Worm (Caenorhabditis elegans): Measurements from ENCODE around the gene oig-2.
"Not testable (repeated sequence)": the region's sequence is repeated elsewhere in the genome, so short reads cannot be mapped to it uniquely, and the experiment has no call there.

oig-2 gene

DNA sequence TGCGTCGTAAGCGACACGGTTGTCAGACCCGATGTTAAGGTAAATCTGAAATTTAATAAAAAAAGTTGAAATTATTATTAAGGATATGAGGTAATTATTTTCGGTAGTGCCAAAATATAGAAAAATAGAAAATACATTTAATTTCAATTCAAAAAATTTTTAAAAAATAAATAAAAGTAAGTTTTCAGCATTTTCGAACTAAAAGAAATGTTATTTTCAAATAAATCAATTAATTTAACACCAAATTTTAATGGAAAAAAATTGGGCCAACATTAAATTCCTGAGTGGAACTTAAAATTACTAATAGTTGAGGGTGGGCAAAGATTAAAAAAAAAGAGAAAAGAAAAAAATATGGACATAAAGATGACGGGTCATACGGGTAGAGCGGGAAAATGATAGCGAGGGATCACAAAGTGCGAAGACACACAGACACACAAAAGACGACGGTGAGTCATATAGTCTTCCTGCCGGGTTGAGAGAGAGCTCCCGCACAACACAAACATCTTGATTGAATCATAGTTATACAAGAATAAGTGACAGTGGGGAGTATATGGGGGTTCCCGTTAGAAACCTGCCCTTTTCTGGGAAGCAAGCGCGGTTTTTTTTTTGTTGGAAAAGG, 17.9 kb upstream of the oig-2 start, which contains the start of gene max-2 (continued):
- TF ChIP-seq hlh-30 (tag; optimal IDR thresholded peaks at IDR 0.05; ENCODE audit: insufficient read depth): peak; percentile 21

DNA sequence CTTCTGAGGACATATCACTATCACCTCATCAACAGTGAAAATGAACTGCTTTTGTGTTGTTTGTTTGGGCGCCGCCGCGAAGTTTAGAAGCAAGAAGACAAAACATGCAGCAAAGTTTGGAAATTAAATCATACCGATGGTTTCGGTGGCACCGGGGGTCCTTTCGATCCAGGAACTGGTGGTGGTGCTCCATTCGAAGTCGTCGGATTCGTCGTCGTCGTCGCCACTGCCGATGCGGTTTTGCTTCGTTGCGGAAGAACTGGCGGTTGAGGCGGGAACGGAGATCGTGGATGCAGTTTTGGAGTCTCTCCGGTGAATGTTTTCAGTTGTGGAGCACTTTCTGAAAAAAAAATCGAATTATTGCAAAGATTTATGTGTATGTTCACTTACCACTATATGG, 15.6 kb upstream of the oig-2 start:
- peak; percentile 57 for TF ChIP-seq set-16 (GFP tag; IDR thresholded peaks at IDR 0.05)
- TF ChIP-seq lim-7 (GFP tag; IDR thresholded peaks at IDR 0.05): no peak

DNA sequence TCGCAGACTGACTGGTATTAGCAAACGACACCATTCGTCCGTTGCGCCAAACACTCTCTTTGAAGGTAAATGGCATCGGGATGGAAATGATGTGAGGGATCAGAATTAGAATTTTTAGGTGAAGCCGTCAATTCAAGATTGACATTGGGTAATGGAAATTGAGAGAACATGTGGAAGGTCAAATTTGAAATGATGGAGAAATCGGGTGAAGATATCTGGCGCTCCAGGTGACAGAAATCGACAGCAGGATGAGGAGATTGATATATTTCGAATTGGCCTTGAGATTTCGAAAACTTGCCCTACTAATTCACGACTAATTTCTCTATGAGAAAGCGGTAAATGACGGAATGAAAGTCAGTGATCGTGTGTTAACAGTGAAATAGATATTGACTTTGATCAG, 14.6 kb upstream of the oig-2 start:
- peak in 1 of 2 experiments; percentile 97 for TF ChIP-seq unc-62 (GFP tag; optimal IDR thresholded peaks at IDR 0.05 in 1 of 2)
- TF ChIP-seq unc-62 (tag; optimal IDR thresholded peaks at IDR 0.05): no peak
- no peak for TF ChIP-seq nhr-77 (tag; optimal IDR thresholded peaks at IDR 0.05)

DNA sequence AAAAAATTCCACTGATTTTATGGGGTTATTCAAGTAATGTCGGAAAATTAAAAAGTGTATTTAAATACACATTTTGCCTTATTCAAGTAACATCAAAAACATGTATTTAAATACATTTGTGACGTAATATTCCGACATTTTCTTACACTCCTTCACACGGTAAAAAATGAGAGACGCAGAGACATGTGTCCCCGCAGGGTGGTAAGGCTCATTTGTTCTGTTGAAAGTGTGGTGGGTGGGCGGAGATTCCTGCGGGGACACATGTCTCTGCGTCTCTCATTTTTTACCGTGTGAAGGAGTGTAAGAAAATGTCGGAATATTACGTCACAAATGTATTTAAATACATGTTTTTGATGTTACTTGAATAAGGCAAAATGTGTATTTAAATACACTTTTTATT, 8.4 kb upstream of the oig-2 start:
- TF ChIP-seq tra-1 (GFP tag; IDR thresholded peaks at IDR 0.05) (peak; percentile 88; the same call in 1 of the 2 replicates), mxl-2 (GFP tag; conservative IDR thresholded peaks at IDR 0.05) (peak; percentile 65), hlh-11 (tag; optimal IDR thresholded peaks at IDR 0.05) (peak; percentile 69), madf-5 (GFP tag; IDR thresholded peaks at IDR 0.05) (0 out of 4 replicates have a peak, but pooled peaks of 1 of the 2 experiments have one; percentile 46), F37D6.2 (tag; optimal IDR thresholded peaks at IDR 0.05) (peak; percentile 64), spr-1 (tag; optimal IDR thresholded peaks at IDR 0.05) (peak; percentile 6), nhr-48 (tag; optimal IDR thresholded peaks at IDR 0.05) (peak; percentile 21), mdt-29 (GFP tag; IDR thresholded peaks at IDR 0.05) (peak; percentile 85), D1046.2 (GFP tag; IDR thresholded peaks at IDR 0.05) (peak; percentile 60; the same call in 1 of the 2 replicates), hmg-1.1 (GFP tag; IDR thresholded peaks at IDR 0.05) (peak; percentile 92), nhr-42 (GFP tag; IDR thresholded peaks at IDR 0.05) (peak; percentile 95), dmd-6 (GFP tag; IDR thresholded peaks at IDR 0.05) (peak; percentile 96), daf-16 (GFP tag; optimal IDR thresholded peaks at IDR 0.05) (peak in 1 of 2 experiments; percentile 13), madf-9 (GFP tag; conservative IDR thresholded peaks at IDR 0.05) (peak; percentile 80), mes-2 (tag; optimal IDR thresholded peaks at IDR 0.05; ENCODE audit: poor library complexity, severe bottlenecking) (peak; percentile 69), duxl-1 (tag; optimal IDR thresholded peaks at IDR 0.05; ENCODE audit: poor library complexity) (peak; percentile 9), ctbp-1 (GFP tag; IDR thresholded peaks at IDR 0.05) (peak; percentile 90), zip-11 (GFP tag; IDR thresholded peaks at IDR 0.05) (0 out of 2 replicates have a peak, but pooled peaks have one; percentile 25), nhr-28 (tag; optimal IDR thresholded peaks at IDR 0.05) (peak; percentile 33), unc-62 (GFP tag; optimal IDR thresholded peaks at IDR 0.05 in 1 of 2) (peak in 1 of 2 experiments; percentile 16), saeg-2 (GFP tag; IDR thresholded peaks at IDR 0.05) (peak; percentile 75; the same call in 1 of the 2 replicates), lin-29 (GFP tag; IDR thresholded peaks at IDR 0.05) (peak; percentile 91), mep-1 (tag; optimal IDR thresholded peaks at IDR 0.05) (peak; percentile 50), rbr-2 (tag; optimal IDR thresholded peaks at IDR 0.05) (peak; percentile 70), snpc-1.2 (GFP tag; IDR thresholded peaks at IDR 0.05) (0 out of 2 replicates have a peak, but pooled peaks have one; percentile 25), ZK337.2 (GFP tag; IDR thresholded peaks at IDR 0.05) (peak; percentile 50; the same call in 1 of the 2 replicates), set-16 (GFP tag; IDR thresholded peaks at IDR 0.05) (peak; percentile 29; the same call in 1 of the 2 replicates), Y75B8A.6 (GFP tag; IDR thresholded peaks at IDR 0.05) (0 out of 2 replicates have a peak, but pooled peaks have one; percentile 41), lsy-2 (tag; optimal IDR thresholded peaks at IDR 0.05) (peak; percentile 2 to 60), dpl-1 (GFP tag; optimal IDR thresholded peaks at IDR 0.05) (peak; percentile 16), dve-1 (tag; optimal IDR thresholded peaks at IDR 0.05; ENCODE audit: insufficient read depth) (peak; percentile 63), lin-38 (GFP tag; IDR thresholded peaks at IDR 0.05) (peak; percentile 89), nhr-102 (tag; optimal IDR thresholded peaks at IDR 0.05) (peak; percentile 89), nhr-41 (GFP tag; IDR thresholded peaks at IDR 0.05) (peak; percentile 83), lin-1 (GFP tag; IDR thresholded peaks at IDR 0.05) (peak; percentile 89), pha-4 (GFP tag; IDR thresholded peaks at IDR 0.05) (peak; percentile 94), lin-13 (GFP tag; optimal IDR thresholded peaks at IDR 0.05) (peak; percentile 21)
- not testable (repeated sequence) for TF ChIP-seq daf-16, unc-62, pha-4 (tag; optimal IDR thresholded peaks at IDR 0.05)

Data from whole organism, L4 larva.